Worm (Caenorhabditis elegans) whole organism, L1 larva: ENCODE results near the gene Y45F10D.16.

ENCODE experiments used
- C34B4.2 ChIP-seq: sonication (generic microtip); optimal IDR thresholded peaks from 2 replicates; lab custom pipeline; 2017; ENCODE audit warnings: mild to moderate bottlenecking, missing genetic modification characterization, missing compliant biosample characterization
- F16B12.6 ChIP-seq: fragments of 150-350 bp; optimal IDR thresholded peaks from 2 replicates; lab custom pipeline; 2014; ENCODE audit warnings: missing biosample characterization, missing genetic modification characterization
- aha-1 ChIP-seq: fragments of 150-350 bp; optimal IDR thresholded peaks from 2 replicates; lab custom pipeline; 2014; ENCODE audit warnings: missing biosample characterization, missing genetic modification characterization
- alr-1 ChIP-seq: fragments of 200-800 bp; sonication (Bioruptor generic); optimal IDR thresholded peaks from 2 replicates; lab custom pipeline; 2018; ENCODE audit warnings: borderline replicate concordance, mild to moderate bottlenecking, missing genetic modification characterization, missing compliant biosample characterization
- aly-2 ChIP-seq: fragments of 150-350 bp; optimal IDR thresholded peaks from 2 replicates; lab custom pipeline; 2014; ENCODE audit warnings: missing biosample characterization, missing genetic modification characterization
- ceh-82 ChIP-seq, 3 experiments: fragments of 150-350 bp in 1 of 3; sonication (generic microtip) in 2 of 3; optimal IDR thresholded peaks; 2 replicates each; lab custom pipeline; 2014 to 2017; ENCODE audit warnings: missing biosample characterization in 3 of 3, missing genetic modification characterization in 3 of 3
- ceh-88 ChIP-seq: fragments of 200-800 bp; sonication (Bioruptor generic); IDR thresholded peaks from 2 replicates; pipeline ENCODE4 v1.3.6; 2022; ENCODE audit warnings: missing genetic modification characterization, missing compliant biosample characterization
- ceh-90 ChIP-seq: sonication (generic microtip); optimal IDR thresholded peaks from 2 replicates; lab custom pipeline; 2016; ENCODE audit warnings: missing genetic modification characterization, missing compliant biosample characterization
- dsc-1 ChIP-seq: sonication (generic microtip); optimal IDR thresholded peaks from 2 replicates; lab custom pipeline; 2016; ENCODE audit warnings: mild to moderate bottlenecking, missing genetic modification characterization, missing compliant biosample characterization
- efl-1 ChIP-seq, 4 experiments: fragments of 150-350 bp; optimal IDR thresholded peaks in 3 of 4; peaks in 1 of 4; 1 replicate in 1 of 4; 2 replicates in 3 of 4; lab custom pipeline; 2014; ENCODE audit warnings: missing biosample characterization in 2 of 4, missing genetic modification characterization in 2 of 4, missing genetic modification reagents in 2 of 4
- efl-3 ChIP-seq: fragments of 200-800 bp; sonication (Bioruptor generic); optimal IDR thresholded peaks from 2 replicates; lab custom pipeline; 2018; ENCODE audit warnings: mild to moderate bottlenecking, missing genetic modification characterization, missing compliant biosample characterization
- egl-13 ChIP-seq: sonication (generic microtip); optimal IDR thresholded peaks from 2 replicates; lab custom pipeline; 2016; ENCODE audit warnings: missing genotype, missing genetic modification reagents, missing genetic modification characterization, missing compliant biosample characterization
- egl-27 ChIP-seq, 2 experiments: fragments of 150-350 bp in 1 of 2; sonication (generic microtip); optimal IDR thresholded peaks; 3 replicates each; lab custom pipeline; 2017 to 2018; ENCODE audit warnings: missing biosample characterization in 2 of 2, missing genetic modification characterization in 2 of 2, missing genetic modification reagents in 2 of 2
- fkh-10 ChIP-seq: sonication (generic microtip); optimal IDR thresholded peaks from 2 replicates; lab custom pipeline; 2017; ENCODE audit warnings: missing biosample characterization, missing genetic modification reagents, missing genetic modification characterization
- fkh-4 ChIP-seq: sonication (generic microtip); optimal IDR thresholded peaks from 2 replicates; lab custom pipeline; 2016; ENCODE audit warnings: missing compliant biosample characterization, missing genetic modification characterization, borderline replicate concordance
- fos-1 ChIP-seq: fragments of 150-350 bp; optimal IDR thresholded peaks from 2 replicates; lab custom pipeline; 2014; ENCODE audit warnings: missing biosample characterization, missing genetic modification characterization
- grh-1 ChIP-seq: fragments of 200-800 bp; sonication (Bioruptor generic); IDR thresholded peaks from 2 replicates; pipeline ENCODE4 v1.3.6; 2022; ENCODE audit warnings: missing genetic modification reagents, missing genetic modification characterization, missing compliant biosample characterization
- hlh-17 ChIP-seq: fragments of 200-800 bp; sonication (Bioruptor generic); optimal IDR thresholded peaks from 2 replicates; lab custom pipeline; 2018; ENCODE audit warnings: missing genetic modification characterization, mild to moderate bottlenecking, missing compliant biosample characterization, moderate library complexity, borderline replicate concordance
- hlh-4 ChIP-seq: sonication (generic microtip); optimal IDR thresholded peaks from 2 replicates; lab custom pipeline; 2016; ENCODE audit warnings: mild to moderate bottlenecking, missing genetic modification characterization, missing compliant biosample characterization
- isw-1 ChIP-seq: fragments of 200-800 bp; sonication (Bioruptor generic); IDR thresholded peaks from 2 replicates; pipeline ENCODE4 v1.3.6; 2022; ENCODE audit warnings: missing genetic modification characterization, missing compliant biosample characterization
- jun-1 ChIP-seq: fragments of 150-350 bp; optimal IDR thresholded peaks from 2 replicates; lab custom pipeline; 2014; ENCODE audit warnings: missing biosample characterization, missing genetic modification reagents, missing genetic modification characterization
- lin-14 ChIP-seq: fragments of 200-800 bp; sonication (Bioruptor generic); optimal IDR thresholded peaks from 2 replicates; lab custom pipeline; 2018; ENCODE audit warnings: mild to moderate bottlenecking, missing genetic modification characterization, moderate library complexity, missing compliant biosample characterization
- lin-15B ChIP-seq: fragments of 150-350 bp; sonication (generic microtip); optimal IDR thresholded peaks from 3 replicates; lab custom pipeline; 2014; ENCODE audit warnings: missing biosample characterization, missing genetic modification characterization
- lir-3 ChIP-seq: sonication (generic microtip); optimal IDR thresholded peaks from 2 replicates; lab custom pipeline; 2016; ENCODE audit warnings: mild to moderate bottlenecking, missing genetic modification characterization, moderate library complexity, missing compliant biosample characterization; ENCODE audit not compliant: poor library complexity
- mab-9 ChIP-seq: fragments of 200-800 bp; sonication (Bioruptor generic); IDR thresholded peaks from 2 replicates; pipeline ENCODE4 v1.3.6; 2022; ENCODE audit warnings: missing genetic modification reagents, missing genetic modification characterization, missing compliant biosample characterization
- mdl-1 ChIP-seq, 2 experiments: fragments of 150-350 bp; optimal IDR thresholded peaks; 2 replicates each; lab custom pipeline; 2014 to 2017; ENCODE audit warnings: missing biosample characterization in 2 of 2, missing genetic modification characterization in 2 of 2, inconsistent platforms in 1 of 2
- mef-2 ChIP-seq: fragments of 150-350 bp; optimal IDR thresholded peaks from 2 replicates; lab custom pipeline; 2014; ENCODE audit warnings: missing biosample characterization, missing genetic modification characterization
- mep-1 ChIP-seq: fragments of 150-350 bp; optimal IDR thresholded peaks from 2 replicates; lab custom pipeline; 2014; ENCODE audit warnings: missing biosample characterization, missing genetic modification characterization
- nhr-11 ChIP-seq: fragments of 150-350 bp; optimal IDR thresholded peaks from 2 replicates; lab custom pipeline; 2014; ENCODE audit warnings: missing biosample characterization, missing genetic modification characterization
- nhr-12 ChIP-seq: sonication (generic microtip); optimal IDR thresholded peaks from 2 replicates; lab custom pipeline; 2017; ENCODE audit warnings: missing biosample characterization, missing genetic modification characterization
- nhr-47 ChIP-seq: sonication (generic microtip); optimal IDR thresholded peaks from 2 replicates; lab custom pipeline; 2016; ENCODE audit warnings: mild to moderate bottlenecking, missing genetic modification characterization, moderate library complexity, missing compliant biosample characterization
- nhr-77 ChIP-seq: fragments of 150-350 bp; optimal IDR thresholded peaks from 2 replicates; lab custom pipeline; 2014; ENCODE audit warnings: missing biosample characterization, missing genetic modification characterization
- pag-3 ChIP-seq: sonication (generic microtip); optimal IDR thresholded peaks from 2 replicates; lab custom pipeline; 2017; ENCODE audit warnings: missing genetic modification characterization, mild to moderate bottlenecking, missing compliant biosample characterization, antibody characterized with exemption, borderline replicate concordance; ENCODE audit not compliant: insufficient read depth
- pax-3 ChIP-seq: fragments of 200-800 bp; sonication (Bioruptor generic); optimal IDR thresholded peaks from 2 replicates; lab custom pipeline; 2018; ENCODE audit warnings: mild to moderate bottlenecking, missing genetic modification characterization, moderate library complexity, missing compliant biosample characterization
- rnt-1 ChIP-seq: sonication (generic microtip); optimal IDR thresholded peaks from 2 replicates; lab custom pipeline; 2016; ENCODE audit warnings: mild to moderate bottlenecking, missing genetic modification characterization, moderate library complexity, missing compliant biosample characterization
- snpc-4 ChIP-seq: fragments of 150-350 bp; optimal IDR thresholded peaks from 2 replicates; lab custom pipeline; 2014; ENCODE audit warnings: missing biosample characterization, missing genetic modification characterization
- snu-23 ChIP-seq: sonication (generic microtip); optimal IDR thresholded peaks from 2 replicates; lab custom pipeline; 2016; ENCODE audit warnings: missing genetic modification characterization, missing compliant biosample characterization
- sptf-1 ChIP-seq: fragments of 150-350 bp; optimal IDR thresholded peaks from 2 replicates; lab custom pipeline; 2014; ENCODE audit warnings: missing biosample characterization, missing genetic modification characterization
- swsn-7 ChIP-seq: sonication (generic microtip); optimal IDR thresholded peaks from 2 replicates; lab custom pipeline; 2016; ENCODE audit warnings: missing genetic modification characterization, missing compliant biosample characterization
- tbx-2 ChIP-seq: sonication (generic microtip); optimal IDR thresholded peaks from 2 replicates; lab custom pipeline; 2016; ENCODE audit warnings: missing genetic modification characterization, missing compliant biosample characterization
- unc-130 ChIP-seq: fragments of 150-350 bp; optimal IDR thresholded peaks from 2 replicates; lab custom pipeline; 2017; ENCODE audit warnings: missing biosample characterization, missing genetic modification characterization, inconsistent platforms
- zag-1 ChIP-seq: fragments of 150-350 bp; optimal IDR thresholded peaks from 2 replicates; lab custom pipeline; 2014; ENCODE audit warnings: missing biosample characterization, missing genetic modification characterization
- ztf-4 ChIP-seq: fragments of 150-350 bp; optimal IDR thresholded peaks from 2 replicates; lab custom pipeline; 2014; ENCODE audit warnings: missing biosample characterization, missing genetic modification characterization

Y45F10D.16 gene

ce11 chrIV:13764708-13765107 is 11.5 kb upstream of the Y45F10D.16 start:
- TF ChIP-seq ceh-88 (GFP tag; lab: Robert Waterston, UW) (no peak), nhr-12 (no peak), alr-1 (no peak), aly-2 (tag; lab: Kevin White, UChicago) (no peak), mab-9 (GFP tag; lab: Robert Waterston, UW) (no peak), mef-2 (no peak), nhr-47 (no peak), aha-1 (tag; lab: Kevin White, UChicago) (no peak), egl-27 (tag; optimal IDR thresholded peaks at IDR 0.05; lab: Kevin White, UChicago) (no peak), ztf-4 (tag; lab: Kevin White, UChicago) (no peak), swsn-7 (tag; lab: Kevin White, UChicago) (no peak), nhr-77 (tag; lab: Kevin White, UChicago) (no peak), ceh-90 (tag; lab: Kevin White, UChicago) (no peak)

- TF ChIP-seq lir-3 = no peak
- no peak for TF ChIP-seq efl-1 (optimal IDR thresholded peaks at IDR 0.05; lab: Kevin White, UChicago)
- TF ChIP-seq efl-1 (GFP tag; optimal IDR thresholded peaks at IDR 0.05 in 1 of 2; lab: Kevin White, UChicago) = peak in 1 of 2 experiments; percentile 57
These were observed 1.6 kb upstream of the Y45F10D.16 start, which contains the start of gene Y45F10D.2 for ce11 chrIV:13774578-13774977. Gene Y45F10D.2, minus strand, starts transcription at chrIV:13774678.

- TF ChIP-seq jun-1 (tag; lab: Kevin White, UChicago) (no peak), isw-1 (GFP tag; lab: Robert Waterston, UW) (no peak), tbx-2 (tag; lab: Kevin White, UChicago) (no peak), efl-1 (optimal IDR thresholded peaks at IDR 0.05; lab: Kevin White, UChicago) (no peak), efl-1 (GFP tag; optimal IDR thresholded peaks at IDR 0.05 in 1 of 2; lab: Kevin White, UChicago) (peak in 1 of 2 experiments; percentile 68), F16B12.6 (tag; lab: Kevin White, UChicago) (no peak), aly-2 (tag; lab: Kevin White, UChicago) (no peak)
These were observed 530 bp downstream of the Y45F10D.16 start for ce11 chrIV:13776745-13777144.

ce11 chrIV:13777480-13777879 is 1.3 kb downstream of the Y45F10D.16 start, which contains the start of gene rpl-18:
Gene rpl-18, plus strand, starts transcription at chrIV:13777865.
- TF ChIP-seq hlh-4 (tag; lab: Kevin White, UChicago) = no peak
- peak; percentile 81 to 85 for TF ChIP-seq efl-1 (optimal IDR thresholded peaks at IDR 0.05; lab: Kevin White, UChicago)
- peak; percentile 77 to 96 for TF ChIP-seq efl-1 (GFP tag; optimal IDR thresholded peaks at IDR 0.05 in 1 of 2; lab: Kevin White, UChicago)
- TF ChIP-seq mdl-1 (tag; optimal IDR thresholded peaks at IDR 0.05; lab: Kevin White, UChicago) = peak in 1 of 2 experiments; percentile 69
- TF ChIP-seq ceh-90 (tag; lab: Kevin White, UChicago) = no peak
- no peak for TF ChIP-seq pag-3
- peak; percentile 72 for TF ChIP-seq tbx-2 (tag; lab: Kevin White, UChicago)
- no peak for TF ChIP-seq C34B4.2 (tag; lab: Kevin White, UChicago)
- TF ChIP-seq snu-23 (GFP tag; lab: Kevin White, UChicago) = peak; percentile 87
- TF ChIP-seq unc-130 (tag; lab: Kevin White, UChicago) = peak; percentile 91
- no peak for TF ChIP-seq egl-27 (tag; optimal IDR thresholded peaks at IDR 0.05; lab: Kevin White, UChicago)
- TF ChIP-seq efl-3 (GFP tag; lab: Kevin White, UChicago) = no peak
- peak; percentile 79 for TF ChIP-seq nhr-47
- TF ChIP-seq sptf-1 (tag; lab: Kevin White, UChicago) = no peak
- no peak for TF ChIP-seq nhr-11 (tag; lab: Kevin White, UChicago)
- peak; percentile 65 for TF ChIP-seq isw-1 (GFP tag; lab: Robert Waterston, UW)
- peak; percentile 58 for TF ChIP-seq nhr-77 (tag; lab: Kevin White, UChicago)
- peak; percentile 71 for TF ChIP-seq swsn-7 (tag; lab: Kevin White, UChicago)
- TF ChIP-seq rnt-1 (tag; lab: Kevin White, UChicago) = peak; percentile 80
- TF ChIP-seq ceh-88 (GFP tag; lab: Robert Waterston, UW) = no peak
- TF ChIP-seq egl-13 (tag; lab: Kevin White, UChicago) = peak; percentile 48
- peak; percentile 48 for TF ChIP-seq fkh-10 (GFP tag; lab: Kevin White, UChicago)
- TF ChIP-seq snpc-4 = peak; percentile 42
- TF ChIP-seq fkh-4 = no peak
- no peak for TF ChIP-seq lir-3
- no peak for TF ChIP-seq lin-14
- TF ChIP-seq ceh-82 (tag; optimal IDR thresholded peaks at IDR 0.05; lab: Kevin White, UChicago) = peak; percentile 39 to 86 (median 64)
- peak; percentile 85 for TF ChIP-seq mep-1
- TF ChIP-seq nhr-12 = no peak
- peak; percentile 25 for TF ChIP-seq pax-3 (tag; lab: Kevin White, UChicago)
- no peak for TF ChIP-seq hlh-17
- TF ChIP-seq zag-1 (tag; lab: Kevin White, UChicago) = no peak
- no peak for TF ChIP-seq grh-1 (GFP tag; lab: Robert Waterston, UW)
- peak; percentile 53 for TF ChIP-seq dsc-1 (tag; lab: Kevin White, UChicago)
- TF ChIP-seq fos-1 (tag; lab: Kevin White, UChicago) = peak; percentile 49
- no peak for TF ChIP-seq aha-1 (tag; lab: Kevin White, UChicago)
- peak; percentile 95 for TF ChIP-seq lin-15B (tag; lab: Kevin White, UChicago)
